Worm (Caenorhabditis elegans) whole organism, late embryonic: ENCODE data around the gene clec-241.

ENCODE experiments used
- C38D4.7 ChIP-seq: fragments of 200-800 bp; sonication (Bioruptor generic); optimal IDR thresholded peaks from 2 replicates; lab custom pipeline; 2018; ENCODE audit warnings: mild to moderate bottlenecking, missing genetic modification characterization, moderate library complexity, missing compliant biosample characterization
- K09A11.1 ChIP-seq: sonication (generic microtip); optimal IDR thresholded peaks from 2 replicates; lab custom pipeline; 2017; ENCODE audit warnings: antibody characterized with exemption, mild to moderate bottlenecking, missing genetic modification characterization, missing compliant biosample characterization; ENCODE audit not compliant: insufficient read depth
- T23F11.4 ChIP-seq: fragments of 200-800 bp; sonication (Bioruptor generic); optimal IDR thresholded peaks from 2 replicates; lab custom pipeline; 2018; ENCODE audit warnings: mild to moderate bottlenecking, missing genetic modification characterization, missing compliant biosample characterization
- Y22D7AL.16 ChIP-seq: sonication (generic microtip); optimal IDR thresholded peaks from 2 replicates; lab custom pipeline; 2016; ENCODE audit warnings: missing genetic modification characterization, missing compliant biosample characterization
- ahr-1 ChIP-seq: sonication (generic microtip); optimal IDR thresholded peaks from 2 replicates; lab custom pipeline; 2016; ENCODE audit warnings: missing genetic modification characterization, missing compliant biosample characterization
- ceh-14 ChIP-seq: sonication (generic microtip); optimal IDR thresholded peaks from 2 replicates; lab custom pipeline; 2016; ENCODE audit warnings: missing genotype, missing genetic modification characterization, missing compliant biosample characterization
- ceh-19 ChIP-seq: fragments of 200-800 bp; sonication (Bioruptor generic); optimal IDR thresholded peaks from 2 replicates; lab custom pipeline; 2018; ENCODE audit warnings: mild to moderate bottlenecking, missing genetic modification characterization, missing compliant biosample characterization
- ceh-24 ChIP-seq: sonication (generic microtip); optimal IDR thresholded peaks from 2 replicates; lab custom pipeline; 2016; ENCODE audit warnings: mild to moderate bottlenecking, missing genetic modification characterization, missing compliant biosample characterization
- ceh-30 ChIP-seq: fragments of 150-350 bp; optimal IDR thresholded peaks from 2 replicates; lab custom pipeline; 2014; ENCODE audit warnings: missing biosample characterization, missing genetic modification characterization
- ceh-31 ChIP-seq: sonication (generic microtip); optimal IDR thresholded peaks from 2 replicates; lab custom pipeline; 2016; ENCODE audit warnings: missing genetic modification characterization, missing compliant biosample characterization
- ceh-48 ChIP-seq: sonication (generic microtip); optimal IDR thresholded peaks from 2 replicates; lab custom pipeline; 2016; ENCODE audit warnings: missing genetic modification characterization, inconsistent platforms, missing compliant biosample characterization
- dve-1 ChIP-seq: sonication (generic microtip); optimal IDR thresholded peaks from 2 replicates; lab custom pipeline; 2017; ENCODE audit warnings: antibody characterized with exemption, mild to moderate bottlenecking, missing genetic modification characterization, missing compliant biosample characterization
- elt-2 ChIP-seq: sonication (generic microtip); optimal IDR thresholded peaks from 2 replicates; lab custom pipeline; 2016; ENCODE audit warnings: missing genetic modification reagents, missing genetic modification characterization, missing compliant biosample characterization
- elt-4 ChIP-seq: sonication (generic microtip); optimal IDR thresholded peaks from 2 replicates; lab custom pipeline; 2016; ENCODE audit warnings: missing genetic modification characterization, missing compliant biosample characterization
- ets-4 ChIP-seq: sonication (generic microtip); optimal IDR thresholded peaks from 2 replicates; lab custom pipeline; 2016; ENCODE audit warnings: missing genetic modification characterization, missing compliant biosample characterization
- eyg-1 ChIP-seq: sonication (generic microtip); optimal IDR thresholded peaks from 2 replicates; lab custom pipeline; 2016; ENCODE audit warnings: missing genotype, missing genetic modification characterization, missing compliant biosample characterization
- hlh-13 ChIP-seq: fragments of 200-800 bp; sonication (Bioruptor generic); optimal IDR thresholded peaks from 2 replicates; lab custom pipeline; 2018; ENCODE audit warnings: mild to moderate bottlenecking, missing genetic modification characterization, missing compliant biosample characterization
- hlh-6 ChIP-seq: sonication (generic microtip); optimal IDR thresholded peaks from 2 replicates; lab custom pipeline; 2016; ENCODE audit warnings: missing genotype, missing genetic modification characterization, missing compliant biosample characterization
- lim-6 ChIP-seq: sonication (generic microtip); optimal IDR thresholded peaks from 2 replicates; lab custom pipeline; 2016; ENCODE audit warnings: missing genetic modification characterization, missing compliant biosample characterization
- nfya-1 ChIP-seq: sonication (generic microtip); optimal IDR thresholded peaks from 2 replicates; lab custom pipeline; 2017; ENCODE audit warnings: missing genetic modification characterization, mild to moderate bottlenecking, missing compliant biosample characterization, antibody characterized with exemption, moderate library complexity
- npax-4 ChIP-seq: sonication (generic microtip); optimal IDR thresholded peaks from 2 replicates; lab custom pipeline; 2016; ENCODE audit warnings: missing genetic modification characterization, missing compliant biosample characterization
- pha-2 ChIP-seq: sonication (generic microtip); optimal IDR thresholded peaks from 2 replicates; lab custom pipeline; 2017; ENCODE audit warnings: mild to moderate bottlenecking, missing genetic modification characterization, missing compliant biosample characterization
- pha-4 ChIP-seq: fragments of 150-350 bp; optimal IDR thresholded peaks from 2 replicates; lab custom pipeline; 2018; ENCODE audit warnings: missing biosample characterization, missing genetic modification reagents, missing genetic modification characterization
- pros-1 ChIP-seq: fragments of 150-350 bp; optimal IDR thresholded peaks from 2 replicates; lab custom pipeline; 2014; ENCODE audit warnings: missing biosample characterization, missing genetic modification reagents, missing genetic modification characterization
- ref-2 ChIP-seq: sonication (generic microtip); optimal IDR thresholded peaks from 2 replicates; lab custom pipeline; 2016; ENCODE audit warnings: missing genetic modification characterization, missing compliant biosample characterization
- rnt-1 ChIP-seq: sonication (generic microtip); optimal IDR thresholded peaks from 2 replicates; lab custom pipeline; 2016; ENCODE audit warnings: missing genetic modification characterization, missing compliant biosample characterization
- tbx-7 ChIP-seq: sonication (generic microtip); optimal IDR thresholded peaks from 2 replicates; lab custom pipeline; 2016; ENCODE audit warnings: missing genotype, missing genetic modification characterization, missing compliant biosample characterization
- unc-3 ChIP-seq, 2 experiments: fragments of 200-800 bp in 1 of 2; sonication (Bioruptor generic) in 1 of 2; sonication (generic microtip) in 1 of 2; conservative IDR thresholded peaks in 1 of 2; optimal IDR thresholded peaks in 1 of 2; 2 replicates each; pipeline versions ENCODE4 v1.3.6 to Lab custom; 2016 to 2022; ENCODE audit warnings: missing compliant biosample characterization in 2 of 2, missing genetic modification characterization in 2 of 2, missing genetic modification reagents in 1 of 2
- unc-42 ChIP-seq: sonication (generic microtip); optimal IDR thresholded peaks from 2 replicates; lab custom pipeline; 2016; ENCODE audit warnings: missing genotype, missing genetic modification characterization, missing compliant biosample characterization
- unc-55 ChIP-seq: sonication (generic microtip); optimal IDR thresholded peaks from 2 replicates; lab custom pipeline; 2017; ENCODE audit warnings: missing biosample characterization, missing genetic modification reagents, missing genetic modification characterization

Gene clec-241

ce11 chrV:17013232-17013631 is at the start of gene clec-241:
clec-241 (minus strand) TSS chrV:17013332.
- no peak for TF ChIP-seq ceh-24

- TF ChIP-seq nfya-1 (tag; lab: Kevin White, UChicago) (no peak), K09A11.1 (tag; lab: Kevin White, UChicago) (no peak), unc-3 (GFP tag; conservative IDR thresholded peaks at IDR 0.05; lab: Robert Waterston, UW) (no peak), unc-3 (tag; optimal IDR thresholded peaks at IDR 0.05; lab: Kevin White, UChicago) (no peak), ceh-31 (no peak)
These were observed 48.5 kb upstream of the clec-241 start, which contains the start of gene F28B1.9 for ce11 chrV:17061585-17061984. F28B1.9 (plus strand) TSS chrV:17061885.

ce11 chrV:17059987-17060386 is 46.9 kb upstream of the clec-241 start, which contains the start of gene sri-66:
sri-66 (plus strand) TSS chrV:17060287.
- TF ChIP-seq pha-2 (no peak), pros-1 (tag; lab: Kevin White, UChicago) (no peak), ref-2 (tag; lab: Kevin White, UChicago) (no peak), ceh-48 (tag; lab: Kevin White, UChicago) (no peak), hlh-13 (GFP tag; lab: Kevin White, UChicago) (no peak), unc-42 (no peak), Y22D7AL.16 (tag; lab: Kevin White, UChicago) (no peak), ets-4 (tag; lab: Kevin White, UChicago) (no peak), lim-6 (tag; lab: Kevin White, UChicago) (no peak), unc-55 (GFP tag; lab: Kevin White, UChicago) (no peak)

- TF ChIP-seq ceh-19 (GFP tag; lab: Kevin White, UChicago) (no peak), ceh-30 (tag; lab: Kevin White, UChicago) (no peak), elt-4 (no peak), hlh-6 (tag; lab: Kevin White, UChicago) (no peak), ceh-14 (tag; lab: Kevin White, UChicago) (no peak), C38D4.7 (no peak), elt-2 (tag; lab: Kevin White, UChicago) (no peak), pha-4 (no peak)
These were observed 31.4 kb upstream of the clec-241 start, which contains the start of gene F28B1.2 for ce11 chrV:17044500-17044899. F28B1.2 (plus strand) TSS chrV:17044800.

- TF ChIP-seq npax-4 (no peak), pros-1 (tag; lab: Kevin White, UChicago) (no peak), unc-55 (GFP tag; lab: Kevin White, UChicago) (no peak), K09A11.1 (tag; lab: Kevin White, UChicago) (no peak), ahr-1 (tag; lab: Kevin White, UChicago) (no peak)
These were observed 29.1 kb upstream of the clec-241 start, which contains the start of gene hpo-33 for ce11 chrV:17042263-17042662. hpo-33 (plus strand) TSS chrV:17042563.

ce11 chrV:17035850-17036249 is 22.7 kb upstream of the clec-241 start, which contains the start of gene srz-94:
srz-94 (minus strand) TSS chrV:17035950.
- TF ChIP-seq elt-4 (no peak), eyg-1 (no peak), hlh-6 (tag; lab: Kevin White, UChicago) (no peak), ceh-31 (no peak), tbx-7 (tag; lab: Kevin White, UChicago) (no peak), T23F11.4 (GFP tag; lab: Kevin White, UChicago) (no peak), rnt-1 (tag; lab: Kevin White, UChicago) (no peak), dve-1 (tag; lab: Kevin White, UChicago) (no peak)
- TF ChIP-seq, all 69 proteins: peak for 0
